Worm (Caenorhabditis elegans): ENCODE data around the gene F14H8.2.

Gene F14H8.2

ce11 chrV:15011560-15011959, 8.6 kb downstream of the F14H8.2 start, which contains the start of gene nmr-2:
nmr-2 (minus strand) TSS chrV:15011660.
- no peak for TF ChIP-seq ztf-11 (tag; optimal IDR thresholded peaks at IDR 0.05)
- TF ChIP-seq hpl-2 (GFP tag; optimal IDR thresholded peaks at IDR 0.05): no peak
- no peak for TF ChIP-seq blmp-1 (tag; optimal IDR thresholded peaks at IDR 0.05)
- TF ChIP-seq nhr-20 (tag; optimal IDR thresholded peaks at IDR 0.05): no peak
- no peak for TF ChIP-seq jun-1 (tag; optimal IDR thresholded peaks at IDR 0.05)
- no peak for TF ChIP-seq vab-15 (tag; optimal IDR thresholded peaks at IDR 0.05)
- no peak for TF ChIP-seq unc-62 (GFP tag; optimal IDR thresholded peaks at IDR 0.05)
- TF ChIP-seq zag-1 (tag; optimal IDR thresholded peaks at IDR 0.05): no peak
- TF ChIP-seq lin-35 (GFP tag; optimal IDR thresholded peaks at IDR 0.05): no peak

DNA sequence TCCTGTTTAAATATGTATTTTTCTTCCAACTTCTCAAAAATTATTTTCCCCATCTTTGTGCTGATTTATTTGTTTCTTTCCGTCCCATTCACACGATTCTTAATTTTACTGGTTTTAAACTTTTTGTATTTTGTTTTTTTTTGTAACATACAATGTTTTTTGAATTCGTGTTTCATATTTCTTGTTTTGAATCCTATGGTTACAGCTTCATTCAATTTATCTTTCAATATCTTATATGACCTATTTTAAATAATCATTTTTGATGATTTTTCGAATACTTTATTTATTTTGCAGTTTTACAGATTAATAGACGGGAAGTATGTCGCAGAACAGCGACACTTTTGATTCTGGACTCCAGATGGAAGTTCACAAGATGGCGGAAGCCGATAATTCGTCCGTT, 15.3 kb downstream of the F14H8.2 start, which contains the start of gene hrde-2:
TSS of gene hrde-2 (plus strand) at position 301 of the 400 bp plus-strand sequence.
- TF ChIP-seq pag-3 (tag; optimal IDR thresholded peaks at IDR 0.05; ENCODE audit: borderline replicate concordance, insufficient read depth) (no peak), C34B4.2 (tag; optimal IDR thresholded peaks at IDR 0.05) (no peak), sup-37 (GFP tag; optimal IDR thresholded peaks at IDR 0.05) (no peak), efl-3 (GFP tag; optimal IDR thresholded peaks at IDR 0.05) (no peak), aha-1 (tag; optimal IDR thresholded peaks at IDR 0.05) (no peak), sox-4 (tag; optimal IDR thresholded peaks at IDR 0.05) (no peak), nhr-20 (tag; optimal IDR thresholded peaks at IDR 0.05) (no peak), lir-3 (tag; optimal IDR thresholded peaks at IDR 0.05; ENCODE audit: poor library complexity) (no peak), lin-13 (GFP tag; optimal IDR thresholded peaks at IDR 0.05) (no peak), ceh-63 (GFP tag; optimal IDR thresholded peaks at IDR 0.05) (no peak), irx-1 (tag; optimal IDR thresholded peaks at IDR 0.05) (no peak), nhr-85 (tag) (no peak), lsy-2 (tag; optimal IDR thresholded peaks at IDR 0.05) (no peak), nhr-11 (tag; optimal IDR thresholded peaks at IDR 0.05) (no peak)

- TF ChIP-seq ceh-63 (GFP tag; optimal IDR thresholded peaks at IDR 0.05) (peak; percentile 78), xbp-1 (tag; optimal IDR thresholded peaks at IDR 0.05) (peak; percentile 94), C04F5.9 (tag; optimal IDR thresholded peaks at IDR 0.05) (peak; percentile 90), fos-1 (tag; optimal IDR thresholded peaks at IDR 0.05) (peak; percentile 79), fkh-8 (tag; optimal IDR thresholded peaks at IDR 0.05) (peak; percentile 98), swsn-7 (tag; optimal IDR thresholded peaks at IDR 0.05) (peak; percentile 95), dpl-1 (GFP tag; optimal IDR thresholded peaks at IDR 0.05) (peak; percentile 85 to 87 (median 85)), ceh-90 (tag; optimal IDR thresholded peaks at IDR 0.05) (peak; percentile 74), nhr-71 (tag; optimal IDR thresholded peaks at IDR 0.05) (peak; percentile 96), Y116A8C.19 (tag; optimal IDR thresholded peaks at IDR 0.05; ENCODE audit: borderline replicate concordance) (peak; percentile 40), elt-3 (tag; optimal IDR thresholded peaks at IDR 0.05) (peak in 4 of 6 experiments; percentile 45 to 85 (median 66)), ztf-11 (tag; optimal IDR thresholded peaks at IDR 0.05) (peak in 1 of 2 experiments; percentile 92), sox-4 (tag; optimal IDR thresholded peaks at IDR 0.05) (peak; percentile 87), fkh-4 (tag; optimal IDR thresholded peaks at IDR 0.05; ENCODE audit: borderline replicate concordance) (peak; percentile 81), efl-1 (optimal IDR thresholded peaks at IDR 0.05) (peak; percentile 91 to 95), efl-1 (GFP tag; optimal IDR thresholded peaks at IDR 0.05 in 1 of 2) (peak; percentile 84 to 98), skn-1 (tag; optimal IDR thresholded peaks at IDR 0.05) (peak; percentile 90), aha-1 (tag; optimal IDR thresholded peaks at IDR 0.05) (peak; percentile 2), unc-130 (tag; optimal IDR thresholded peaks at IDR 0.05) (peak; percentile 90), tlp-1 (tag; optimal IDR thresholded peaks at IDR 0.05) (no peak), snu-23 (GFP tag; optimal IDR thresholded peaks at IDR 0.05) (peak; percentile 97), F16B12.6 (tag; optimal IDR thresholded peaks at IDR 0.05) (peak; percentile 57), ets-5 (GFP tag; IDR thresholded peaks at IDR 0.05) (no peak), ztf-4 (tag; optimal IDR thresholded peaks at IDR 0.05) (peak; percentile 72), pqm-1 (tag; optimal IDR thresholded peaks at IDR 0.05) (no peak), snpc-4 (tag; optimal IDR thresholded peaks at IDR 0.05) (peak; percentile 85), unc-62 (GFP tag; optimal IDR thresholded peaks at IDR 0.05) (no peak), zip-4 (GFP tag; optimal IDR thresholded peaks at IDR 0.05) (peak; percentile 67), nhr-90 (tag; optimal IDR thresholded peaks at IDR 0.05; ENCODE audit: poor library complexity) (peak; percentile 94), elt-2 (tag; optimal IDR thresholded peaks at IDR 0.05) (peak; percentile 68), nhr-237 (tag; optimal IDR thresholded peaks at IDR 0.05) (peak; percentile 53), mef-2 (tag; optimal IDR thresholded peaks at IDR 0.05) (peak; percentile 56)
Measured at ce11 chrV:15002184-15002690, 17.9 kb downstream of the F14H8.2 start, which contains the start of the genes fib-1 and mut-15. fib-1 (minus strand) TSS chrV:15002223. mut-15 (plus strand) TSS chrV:15002543.
